Worm (Caenorhabditis elegans) whole organism, early embryonic: ENCODE data around the gene W04G3.7.

Source experiments
- B0310.2 ChIP-seq: sonication (generic microtip); optimal IDR thresholded peaks from 2 replicates; lab custom pipeline; 2016; ENCODE audit warnings: mild to moderate bottlenecking, missing genetic modification characterization, missing compliant biosample characterization
- F13C5.2 ChIP-seq: sonication (generic microtip); optimal IDR thresholded peaks from 2 replicates; lab custom pipeline; 2017; ENCODE audit warnings: mild to moderate bottlenecking, missing genetic modification characterization, inconsistent platforms, missing compliant biosample characterization
- aly-1 ChIP-seq: sonication (generic microtip); optimal IDR thresholded peaks from 2 replicates; lab custom pipeline; 2016; ENCODE audit warnings: missing genetic modification characterization, missing compliant biosample characterization
- ama-1 ChIP-seq: fragments of 150-350 bp; optimal IDR thresholded peaks from 2 replicates; lab custom pipeline; 2014
- ceh-13 ChIP-seq: fragments of 200-800 bp; sonication (Bioruptor generic); optimal IDR thresholded peaks from 2 replicates; lab custom pipeline; 2018; ENCODE audit warnings: mild to moderate bottlenecking, missing genetic modification characterization, missing compliant biosample characterization
- ceh-36 ChIP-seq: sonication (generic microtip); optimal IDR thresholded peaks from 2 replicates; lab custom pipeline; 2016; ENCODE audit warnings: missing genetic modification characterization, inconsistent platforms, missing compliant biosample characterization
- ets-7 ChIP-seq: sonication (generic microtip); optimal IDR thresholded peaks from 2 replicates; lab custom pipeline; 2016; ENCODE audit warnings: missing genotype, missing genetic modification characterization, missing compliant biosample characterization
- flt-1 ChIP-seq: fragments of 200-800 bp; sonication (Bioruptor generic); IDR thresholded peaks from 2 replicates; pipeline ENCODE4 v1.3.6; 2022; ENCODE audit warnings: missing genetic modification characterization, missing compliant biosample characterization
- hmbx-1 ChIP-seq: sonication (generic microtip); optimal IDR thresholded peaks from 2 replicates; lab custom pipeline; 2016; ENCODE audit warnings: mild to moderate bottlenecking, missing genetic modification characterization, missing compliant biosample characterization
- hmg-4 ChIP-seq: fragments of 200-800 bp; sonication (Bioruptor generic); optimal IDR thresholded peaks from 2 replicates; lab custom pipeline; 2018; ENCODE audit warnings: mild to moderate bottlenecking, missing genetic modification characterization, missing compliant biosample characterization
- hnd-1 ChIP-seq: sonication (generic microtip); optimal IDR thresholded peaks from 2 replicates; lab custom pipeline; 2016; ENCODE audit warnings: missing genetic modification characterization, missing compliant biosample characterization
- pes-1 ChIP-seq: fragments of 200-800 bp; sonication (Bioruptor generic); IDR thresholded peaks from 2 replicates; pipeline ENCODE4 v1.3.6; 2022; ENCODE audit warnings: missing genetic modification reagents, missing genetic modification characterization, missing compliant biosample characterization
- scrt-1 ChIP-seq: fragments of 200-800 bp; sonication (Bioruptor generic); IDR thresholded peaks from 2 replicates; pipeline ENCODE4 v1.3.6; 2022; ENCODE audit warnings: missing genetic modification characterization, missing compliant biosample characterization
- sea-1 ChIP-seq: fragments of 200-800 bp; sonication (Bioruptor generic); conservative IDR thresholded peaks from 2 replicates; pipeline ENCODE4 v1.3.6; 2022; ENCODE audit warnings: missing genetic modification characterization, missing compliant biosample characterization
- tbx-11 ChIP-seq: fragments of 200-800 bp; sonication (Bioruptor generic); IDR thresholded peaks from 2 replicates; pipeline ENCODE4 v1.3.6; 2022; ENCODE audit warnings: missing genetic modification characterization, missing compliant biosample characterization
- tbx-37 ChIP-seq: fragments of 200-800 bp; sonication (Bioruptor generic); conservative IDR thresholded peaks from 2 replicates; pipeline ENCODE4 v1.3.6; 2022; ENCODE audit warnings: missing genetic modification reagents, missing genetic modification characterization, missing compliant biosample characterization
- tra-4 ChIP-seq: sonication (generic microtip); optimal IDR thresholded peaks from 2 replicates; lab custom pipeline; 2017; ENCODE audit warnings: missing genetic modification characterization, missing compliant biosample characterization

Gene W04G3.7

DNA sequence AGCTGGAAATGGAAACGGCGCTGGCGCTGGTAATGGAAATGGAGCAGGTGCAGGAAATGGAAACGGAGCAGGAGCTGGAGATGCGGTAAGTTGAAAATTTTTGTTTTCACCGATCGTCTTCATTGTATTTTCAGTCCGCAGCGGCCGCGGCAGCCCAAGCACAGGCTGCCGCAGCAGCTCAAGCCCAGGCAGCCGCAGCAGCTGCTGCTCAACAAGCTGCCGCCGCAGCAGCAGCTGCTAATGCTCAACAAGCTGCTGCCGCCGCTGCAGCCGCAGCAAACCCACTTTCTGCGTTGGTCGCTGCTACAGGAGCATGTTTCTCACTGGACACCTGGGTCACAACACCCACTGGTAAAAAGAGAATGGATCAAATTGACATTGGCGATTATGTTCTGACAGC lies 29.4 kb upstream of the W04G3.7 start:
- no peak for TF ChIP-seq aly-1 (tag; lab: Kevin White, UChicago)
- TF ChIP-seq scrt-1 (GFP tag; lab: Robert Waterston, UW) = no peak
- TF ChIP-seq ets-7 (tag; lab: Kevin White, UChicago) = no peak
- no peak for TF ChIP-seq F13C5.2 (tag; lab: Kevin White, UChicago)

DNA sequence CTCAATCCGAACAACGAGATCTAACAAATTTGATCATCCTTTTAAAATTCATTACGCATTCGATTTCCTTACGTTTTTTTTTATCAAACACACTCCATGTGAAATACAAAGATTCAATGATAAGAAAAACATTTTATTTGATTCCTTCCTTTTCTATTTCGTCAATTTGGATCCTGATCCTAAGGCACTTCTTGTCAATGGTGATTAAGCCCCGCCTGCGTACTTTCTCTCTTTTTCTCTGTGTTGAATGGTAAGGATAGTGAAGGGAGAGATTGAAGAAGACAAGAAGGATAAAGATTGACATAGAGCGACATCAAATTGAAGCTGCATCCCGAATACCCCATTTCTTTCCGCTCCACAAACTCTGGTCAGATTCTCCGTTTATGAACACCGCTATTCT lies 24.1 kb upstream of the W04G3.7 start, which contains the start of gene grd-1:
Gene grd-1 (plus strand): TSS at position 241 of the 400 bp plus-strand sequence.
- TF ChIP-seq flt-1 (GFP tag; lab: Robert Waterston, UW) (no peak), tbx-37 (GFP tag; lab: Robert Waterston, UW) (no peak), hmg-4 (GFP tag; lab: Kevin White, UChicago) (no peak), B0310.2 (tag; lab: Kevin White, UChicago) (no peak), tbx-11 (GFP tag; lab: Robert Waterston, UW) (no peak), hmbx-1 (tag; lab: Kevin White, UChicago) (no peak), aly-1 (tag; lab: Kevin White, UChicago) (no peak), sea-1 (no peak)

DNA sequence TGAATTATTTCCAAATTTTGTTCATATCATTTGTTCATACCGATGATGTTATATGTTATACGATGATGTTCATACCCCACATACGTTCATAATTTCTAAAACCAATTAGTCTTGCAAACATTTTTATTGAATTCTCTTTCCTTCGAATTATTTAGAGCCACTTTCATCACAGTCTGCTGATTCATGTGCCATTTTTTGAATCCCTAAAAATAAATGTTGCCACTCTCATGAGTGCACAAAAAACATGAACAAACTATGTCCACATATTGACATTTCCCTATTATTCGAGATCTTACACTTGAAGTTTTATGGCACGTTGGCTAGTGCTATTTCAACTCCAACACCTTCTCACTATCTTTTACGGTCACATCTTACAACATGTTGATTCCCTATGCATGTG lies 22.0 kb upstream of the W04G3.7 start, which contains the start of gene clc-17:
Gene clc-17 (plus strand): TSS at position 301 of the 400 bp plus-strand sequence.
- TF ChIP-seq F13C5.2 (tag; lab: Kevin White, UChicago) (no peak), flt-1 (GFP tag; lab: Robert Waterston, UW) (no peak), hnd-1 (no peak), tbx-37 (GFP tag; lab: Robert Waterston, UW) (no peak), ama-1 (lab: Kevin White, UChicago) (no peak), aly-1 (tag; lab: Kevin White, UChicago) (no peak)

- TF ChIP-seq ceh-36 (tag; lab: Kevin White, UChicago) (no peak), pes-1 (GFP tag; lab: Robert Waterston, UW) (no peak), scrt-1 (GFP tag; lab: Robert Waterston, UW) (no peak), sea-1 (no peak), hnd-1 (no peak), tra-4 (tag; lab: Kevin White, UChicago) (no peak), tbx-11 (GFP tag; lab: Robert Waterston, UW) (no peak), hmg-4 (GFP tag; lab: Kevin White, UChicago) (no peak), ama-1 (lab: Kevin White, UChicago) (no peak)
Observed at ce11 chrX:11104883-11105629, 20.0 kb upstream of the W04G3.7 start, which contains the start of gene W02H3.1. Gene W02H3.1 (minus strand): TSS chrX:11105460.

- TF ChIP-seq B0310.2 (tag; lab: Kevin White, UChicago) (no peak), pes-1 (GFP tag; lab: Robert Waterston, UW) (no peak), tra-4 (tag; lab: Kevin White, UChicago) (no peak), F13C5.2 (tag; lab: Kevin White, UChicago) (no peak), tbx-11 (GFP tag; lab: Robert Waterston, UW) (no peak), hmbx-1 (tag; lab: Kevin White, UChicago) (no peak), aly-1 (tag; lab: Kevin White, UChicago) (no peak), scrt-1 (GFP tag; lab: Robert Waterston, UW) (no peak), ceh-36 (tag; lab: Kevin White, UChicago) (no peak), hnd-1 (no peak), ama-1 (lab: Kevin White, UChicago) (no peak), sea-1 (no peak)
Observed at ce11 chrX:11103173-11103572, 18.1 kb upstream of the W04G3.7 start.

DNA sequence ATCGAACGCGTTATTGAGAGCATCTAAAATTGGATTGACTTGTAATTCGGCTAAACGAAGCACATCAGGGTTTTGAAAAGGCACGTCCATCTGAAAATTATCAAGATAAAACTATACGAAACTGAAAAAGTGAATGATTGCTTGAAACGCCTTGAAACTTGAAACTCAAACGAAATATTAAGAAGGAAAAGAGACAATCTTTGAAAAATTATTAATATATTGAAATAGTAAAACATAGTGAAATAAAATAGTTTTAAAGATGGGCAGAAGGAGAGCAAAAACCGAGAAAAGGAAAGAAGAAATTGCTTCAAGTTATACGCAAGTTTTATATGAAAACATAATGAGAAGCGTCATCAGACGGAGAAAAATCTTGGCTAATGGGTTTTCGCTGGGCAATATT lies 13.0 kb upstream of the W04G3.7 start, which contains the start of gene W02H3.3:
Gene W02H3.3 (minus strand): TSS at position 101 of the 400 bp plus-strand sequence.
- TF ChIP-seq hnd-1 (no peak), sea-1 (no peak), tbx-11 (GFP tag; lab: Robert Waterston, UW) (no peak), tra-4 (tag; lab: Kevin White, UChicago) (no peak), ets-7 (tag; lab: Kevin White, UChicago) (no peak), hmg-4 (GFP tag; lab: Kevin White, UChicago) (no peak), scrt-1 (GFP tag; lab: Robert Waterston, UW) (no peak), hmbx-1 (tag; lab: Kevin White, UChicago) (no peak), tbx-37 (GFP tag; lab: Robert Waterston, UW) (no peak), pes-1 (GFP tag; lab: Robert Waterston, UW) (no peak), ama-1 (lab: Kevin White, UChicago) (no peak)

DNA sequence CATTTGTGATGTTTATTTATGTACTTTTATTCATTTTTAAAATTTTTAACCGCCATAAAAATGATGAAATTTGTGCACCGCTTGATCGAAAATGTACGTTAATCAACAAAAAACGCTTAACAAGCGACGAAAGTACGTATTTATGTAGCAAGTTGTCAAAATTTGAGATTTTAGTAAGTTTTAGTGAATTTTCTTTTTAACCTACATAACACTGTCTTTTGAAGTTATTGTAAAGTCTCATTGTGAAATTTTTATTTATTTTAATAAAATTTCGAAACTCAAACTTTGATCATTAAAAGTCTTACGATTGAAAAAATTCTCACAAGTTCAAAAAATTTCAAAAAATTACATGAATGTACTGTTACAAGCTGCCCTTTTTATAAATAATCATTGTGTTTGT lies 12.3 kb upstream of the W04G3.7 start:
- TF ChIP-seq hmbx-1 (tag; lab: Kevin White, UChicago) (no peak), ama-1 (lab: Kevin White, UChicago) (no peak), F13C5.2 (tag; lab: Kevin White, UChicago) (no peak), tbx-11 (GFP tag; lab: Robert Waterston, UW) (no peak), hmg-4 (GFP tag; lab: Kevin White, UChicago) (no peak), tbx-37 (GFP tag; lab: Robert Waterston, UW) (no peak), B0310.2 (tag; lab: Kevin White, UChicago) (no peak), tra-4 (tag; lab: Kevin White, UChicago) (no peak), hnd-1 (no peak), ceh-13 (GFP tag; lab: Kevin White, UChicago) (no peak), ets-7 (tag; lab: Kevin White, UChicago) (no peak), ceh-36 (tag; lab: Kevin White, UChicago) (no peak), sea-1 (no peak), flt-1 (GFP tag; lab: Robert Waterston, UW) (no peak)
